Fruit fly (Drosophila melanogaster) whole organism, prepupa: ENCODE data around the gene CG4116.
A peak's percentile ranks its signal among the peaks of the same experiment; 100 is the strongest.

Experiments
- Blimp-1 ChIP-seq: fragments of 200-800 bp; sonication (Bioruptor generic); optimal IDR thresholded peaks from 3 replicates; lab custom pipeline; 2017; ENCODE audit warnings: missing biosample characterization, missing genetic modification characterization, mild to moderate bottlenecking, moderate library complexity, missing genetic modification reagents
- CG10631 ChIP-seq: fragments of 200-800 bp; sonication (Bioruptor generic); optimal IDR thresholded peaks from 2 replicates; lab custom pipeline; 2016; ENCODE audit warnings: missing biosample characterization, missing genetic modification characterization
- CG10669 ChIP-seq: fragments of 200-800 bp; sonication (Bioruptor generic); optimal IDR thresholded peaks from 3 replicates; lab custom pipeline; 2018; ENCODE audit warnings: missing biosample characterization, mild to moderate bottlenecking, missing genetic modification characterization, moderate library complexity
- CG11762 ChIP-seq: fragments of 200-800 bp; sonication (Bioruptor generic); optimal IDR thresholded peaks from 3 replicates; lab custom pipeline; 2016; ENCODE audit warnings: missing biosample characterization, missing genetic modification characterization; ENCODE audit not compliant: insufficient read depth
- CG11902 ChIP-seq: fragments of 200-800 bp; sonication (Bioruptor generic); optimal IDR thresholded peaks from 3 replicates; lab custom pipeline; 2016; ENCODE audit warnings: missing biosample characterization, missing genetic modification characterization
- CG15336 ChIP-seq: fragments of 200-800 bp; sonication (Bioruptor generic); IDR thresholded peaks from 2 replicates; pipeline ENCODE4 v1.3.6; 2022; ENCODE audit warnings: missing biosample characterization, missing genetic modification characterization
- CG1621 ChIP-seq: fragments of 200-800 bp; sonication (Bioruptor generic); optimal IDR thresholded peaks from 3 replicates; lab custom pipeline; 2018; ENCODE audit warnings: missing biosample characterization, mild to moderate bottlenecking, missing genetic modification characterization
- CG16779 ChIP-seq: fragments of 200-800 bp; sonication (Bioruptor generic); optimal IDR thresholded peaks from 3 replicates; lab custom pipeline; 2017; ENCODE audit warnings: missing biosample characterization, mild to moderate bottlenecking, missing genetic modification characterization
- CG3032 ChIP-seq: fragments of 200-800 bp; optimal IDR thresholded peaks from 2 replicates; lab custom pipeline; 2019; ENCODE audit warnings: missing biosample characterization, mild to moderate bottlenecking, missing genetic modification characterization, moderate library complexity
- CG31627 ChIP-seq: fragments of 200-800 bp; sonication (Bioruptor generic); optimal IDR thresholded peaks from 3 replicates; lab custom pipeline; 2016; ENCODE audit warnings: missing biosample characterization, missing genetic modification characterization
- CG32006 ChIP-seq: fragments of 200-800 bp; sonication (Bioruptor generic); optimal IDR thresholded peaks from 3 replicates; lab custom pipeline; 2017; ENCODE audit warnings: missing biosample characterization, mild to moderate bottlenecking, missing genetic modification characterization
- CG34406 ChIP-seq: fragments of 200-800 bp; sonication (Bioruptor generic); optimal IDR thresholded peaks from 3 replicates; lab custom pipeline; 2016; ENCODE audit warnings: missing biosample characterization, missing genetic modification characterization
- CG3919 ChIP-seq: fragments of 200-800 bp; sonication (Bioruptor generic); optimal IDR thresholded peaks from 3 replicates; lab custom pipeline; 2016; ENCODE audit warnings: missing biosample characterization, missing genetic modification characterization
- CG4318 ChIP-seq: fragments of 200-800 bp; sonication (Bioruptor generic); optimal IDR thresholded peaks from 3 replicates; lab custom pipeline; 2017; ENCODE audit warnings: missing biosample characterization, mild to moderate bottlenecking, missing genetic modification characterization
- CG6276 ChIP-seq: fragments of 200-800 bp; sonication (Bioruptor generic); optimal IDR thresholded peaks from 2 replicates; lab custom pipeline; 2017; ENCODE audit warnings: missing biosample characterization, mild to moderate bottlenecking, missing genetic modification characterization
- CG6792 ChIP-seq: fragments of 200-800 bp; sonication (Bioruptor generic); optimal IDR thresholded peaks from 3 replicates; lab custom pipeline; 2016; ENCODE audit warnings: missing biosample characterization, missing genetic modification characterization
- CG6808 ChIP-seq: fragments of 200-800 bp; sonication (Bioruptor generic); optimal IDR thresholded peaks from 3 replicates; lab custom pipeline; 2017; ENCODE audit warnings: missing biosample characterization, missing genetic modification characterization, mild to moderate bottlenecking, moderate library complexity, missing genetic modification reagents
- CG6854 ChIP-seq: fragments of 200-800 bp; sonication (Bioruptor generic); optimal IDR thresholded peaks from 2 replicates; lab custom pipeline; 2017; ENCODE audit warnings: missing biosample characterization, mild to moderate bottlenecking, missing genetic modification characterization
- CG8319 ChIP-seq: fragments of 200-800 bp; sonication (Bioruptor generic); optimal IDR thresholded peaks from 3 replicates; lab custom pipeline; 2016; ENCODE audit warnings: missing biosample characterization, missing genetic modification characterization
- CG8632 ChIP-seq: fragments of 200-800 bp; sonication (Bioruptor generic); optimal IDR thresholded peaks from 3 replicates; lab custom pipeline; 2016; ENCODE audit warnings: missing biosample characterization, missing genetic modification characterization
- CG9139 ChIP-seq: fragments of 200-800 bp; sonication (Bioruptor generic); optimal IDR thresholded peaks from 3 replicates; lab custom pipeline; 2017; ENCODE audit warnings: missing biosample characterization, mild to moderate bottlenecking, missing genetic modification characterization
- Eip75B ChIP-seq: fragments of 200-800 bp; sonication (Bioruptor generic); optimal IDR thresholded peaks from 3 replicates; lab custom pipeline; 2016; ENCODE audit warnings: missing biosample characterization, missing genetic modification characterization
- Eip78C ChIP-seq: fragments of 200-800 bp; sonication (Bioruptor generic); peaks from one replicate; lab custom pipeline; 2016; ENCODE audit warnings: missing biosample characterization, missing genetic modification characterization
- Eip93F ChIP-seq: fragments of 200-800 bp; sonication (Bioruptor generic); optimal IDR thresholded peaks from 2 replicates; lab custom pipeline; 2016; ENCODE audit warnings: missing biosample characterization, mild to moderate bottlenecking, missing genetic modification characterization
- Ets21C ChIP-seq: fragments of 200-800 bp; sonication (Bioruptor generic); optimal IDR thresholded peaks from 3 replicates; lab custom pipeline; 2016; ENCODE audit warnings: missing biosample characterization, missing genetic modification characterization
- Ets96B ChIP-seq: fragments of 200-800 bp; optimal IDR thresholded peaks from 2 replicates; lab custom pipeline; 2019; ENCODE audit warnings: missing biosample characterization, mild to moderate bottlenecking, missing genetic modification characterization, moderate library complexity
- Gug ChIP-seq: fragments of 200-800 bp; sonication (Bioruptor generic); IDR thresholded peaks from 2 replicates; pipeline ENCODE4 v1.3.6; 2022; ENCODE audit warnings: missing biosample characterization, missing genetic modification characterization
- Hr38 ChIP-seq: sonication (Bioruptor generic); optimal IDR thresholded peaks from 2 replicates; lab custom pipeline; 2016; ENCODE audit warnings: missing biosample characterization, missing genetic modification characterization
- Hr4 ChIP-seq: fragments of 200-800 bp; sonication (Bioruptor generic); optimal IDR thresholded peaks from 3 replicates; lab custom pipeline; 2016; ENCODE audit warnings: missing biosample characterization, missing genetic modification characterization
- Lpt ChIP-seq: fragments of 200-800 bp; sonication (Bioruptor generic); optimal IDR thresholded peaks from 3 replicates; lab custom pipeline; 2016; ENCODE audit warnings: missing biosample characterization, missing genetic modification characterization
- Met ChIP-seq: fragments of 200-800 bp; sonication (Bioruptor generic); optimal IDR thresholded peaks from 3 replicates; lab custom pipeline; 2016; ENCODE audit warnings: missing biosample characterization, missing genetic modification characterization
- Smox ChIP-seq: fragments of 200-800 bp; sonication (Bioruptor generic); optimal IDR thresholded peaks from 3 replicates; lab custom pipeline; 2016; ENCODE audit warnings: missing biosample characterization, missing genetic modification characterization
- Sox102F ChIP-seq: fragments of 200-800 bp; sonication (Bioruptor generic); optimal IDR thresholded peaks from 2 replicates; lab custom pipeline; 2016; ENCODE audit warnings: missing biosample characterization, mild to moderate bottlenecking, missing genetic modification characterization
- Sox14 ChIP-seq: fragments of 200-800 bp; sonication (Bioruptor generic); optimal IDR thresholded peaks from 3 replicates; lab custom pipeline; 2016; ENCODE audit warnings: missing biosample characterization, missing genetic modification characterization
- Sox15 ChIP-seq: fragments of 200-800 bp; sonication (Bioruptor generic); optimal IDR thresholded peaks from 3 replicates; lab custom pipeline; 2016; ENCODE audit warnings: missing biosample characterization, missing genetic modification characterization
- acj6 ChIP-seq: fragments of 200-800 bp; sonication (Bioruptor generic); optimal IDR thresholded peaks from 3 replicates; lab custom pipeline; 2016; ENCODE audit warnings: missing biosample characterization, missing genetic modification characterization
- cyc ChIP-seq: fragments of 200-800 bp; sonication (Bioruptor generic); optimal IDR thresholded peaks from 3 replicates; lab custom pipeline; 2016; ENCODE audit warnings: missing biosample characterization, missing genetic modification characterization
- dac ChIP-seq: fragments of 200-800 bp; sonication (Bioruptor generic); optimal IDR thresholded peaks from 2 replicates; lab custom pipeline; 2017; ENCODE audit warnings: missing biosample characterization, mild to moderate bottlenecking, missing genetic modification characterization
- dsx ChIP-seq: fragments of 200-800 bp; optimal IDR thresholded peaks from 3 replicates; lab custom pipeline; 2019; ENCODE audit warnings: missing biosample characterization, mild to moderate bottlenecking, missing genetic modification characterization, moderate library complexity; ENCODE audit not compliant: poor library complexity, severe bottlenecking
- eg ChIP-seq: fragments of 200-800 bp; sonication (Bioruptor generic); IDR thresholded peaks from 3 replicates; pipeline ENCODE4 v1.3.6; 2022; ENCODE audit warnings: missing biosample characterization, missing genetic modification characterization
- esn ChIP-seq: fragments of 200-800 bp; sonication (Bioruptor generic); optimal IDR thresholded peaks from 2 replicates; lab custom pipeline; 2016; ENCODE audit warnings: missing biosample characterization, mild to moderate bottlenecking, missing genetic modification characterization, moderate library complexity
- fd59A ChIP-seq: fragments of 200-800 bp; sonication (Bioruptor generic); optimal IDR thresholded peaks from 2 replicates; lab custom pipeline; 2017; ENCODE audit warnings: missing biosample characterization, mild to moderate bottlenecking, missing genetic modification characterization, missing genetic modification reagents
- fd85E ChIP-seq: fragments of 200-800 bp; sonication (Bioruptor generic); optimal IDR thresholded peaks from 3 replicates; lab custom pipeline; 2016; ENCODE audit warnings: missing biosample characterization, missing genetic modification characterization
- fkh ChIP-seq: fragments of 200-800 bp; sonication (Bioruptor generic); optimal IDR thresholded peaks from 3 replicates; lab custom pipeline; 2017; ENCODE audit warnings: missing biosample characterization, mild to moderate bottlenecking, missing genetic modification characterization, moderate library complexity
- lz ChIP-seq: fragments of 200-800 bp; sonication (Bioruptor generic); optimal IDR thresholded peaks from 3 replicates; lab custom pipeline; 2016; ENCODE audit warnings: missing biosample characterization, missing genetic modification characterization
- net ChIP-seq: fragments of 200-800 bp; sonication (Bioruptor generic); optimal IDR thresholded peaks from 3 replicates; lab custom pipeline; 2016; ENCODE audit warnings: missing biosample characterization, missing genetic modification characterization
- salr ChIP-seq, 2 experiments: fragments of 200-800 bp; sonication (Bioruptor generic); optimal IDR thresholded peaks; 3 replicates each; lab custom pipeline; 2016 to 2018; ENCODE audit warnings: missing biosample characterization in 2 of 2, missing genetic modification characterization in 2 of 2, mild to moderate bottlenecking in 1 of 2
- spab ChIP-seq: fragments of 200-800 bp; sonication (Bioruptor generic); optimal IDR thresholded peaks from 2 replicates; lab custom pipeline; 2017; ENCODE audit warnings: missing biosample characterization, mild to moderate bottlenecking, missing genetic modification characterization, missing genetic modification reagents
- ss ChIP-seq, 2 experiments: fragments of 200-800 bp; sonication (Bioruptor generic); optimal IDR thresholded peaks; 2 replicates in 1 of 2; 3 replicates in 1 of 2; lab custom pipeline; 2017 to 2018; ENCODE audit warnings: mild to moderate bottlenecking in 2 of 2, missing biosample characterization in 2 of 2, missing genetic modification characterization in 2 of 2, moderate library complexity in 1 of 2
- svp ChIP-seq: fragments of 200-800 bp; sonication (Bioruptor generic); peaks from one replicate; lab custom pipeline; 2016; ENCODE audit warnings: missing biosample characterization, missing genetic modification characterization
- topi ChIP-seq: fragments of 200-800 bp; sonication (Bioruptor generic); optimal IDR thresholded peaks from 3 replicates; lab custom pipeline; 2016; ENCODE audit warnings: missing biosample characterization, missing genetic modification characterization
- vri ChIP-seq: fragments of 200-800 bp; sonication (Bioruptor generic); optimal IDR thresholded peaks from 3 replicates; lab custom pipeline; 2016; ENCODE audit warnings: missing biosample characterization, mild to moderate bottlenecking, missing genetic modification characterization

CG4116 gene

dm6 chrX:3044798-3045197 lies 22.6 kb downstream of the CG4116 start:
- peak; percentile 89 for TF ChIP-seq CG3919 (GFP tag; lab: Kevin White, UChicago)
- TF ChIP-seq CG11762 (GFP tag; lab: Kevin White, UChicago), result peak; percentile 75
- peak; percentile 61 for TF ChIP-seq CG8319 (GFP tag; lab: Kevin White, UChicago)
- TF ChIP-seq dac (GFP tag; lab: Kevin White, UChicago), result peak; percentile 79
- TF ChIP-seq fd85E, result peak; percentile 7
- no peak for TF ChIP-seq CG6854 (GFP tag; lab: Kevin White, UChicago)
- peak; percentile 91 for TF ChIP-seq CG1621 (tag; lab: Kevin White, UChicago)
- TF ChIP-seq fd59A, result peak; percentile 89
- TF ChIP-seq CG6808 (GFP tag; lab: Kevin White, UChicago), result peak; percentile 89
- TF ChIP-seq Ets21C, result no peak
- TF ChIP-seq Blimp-1 (GFP tag; lab: Kevin White, UChicago), result no peak
- TF ChIP-seq CG3032 (tag; lab: Kevin White, UChicago), result peak; percentile 92
- peak; percentile 27 for TF ChIP-seq svp (GFP tag; lab: Kevin White, UChicago)
- peak; percentile 91 for TF ChIP-seq CG6276 (GFP tag; lab: Kevin White, UChicago)
- peak; percentile 84 for TF ChIP-seq CG4318 (GFP tag; lab: Kevin White, UChicago)
- peak; percentile 16 for TF ChIP-seq Met (GFP tag; lab: Kevin White, UChicago)
- TF ChIP-seq esn, result peak; percentile 18
- peak; percentile 88 for TF ChIP-seq dsx
- TF ChIP-seq Smox, result no peak
- TF ChIP-seq CG32006 (GFP tag; lab: Kevin White, UChicago), result peak; percentile 91
- TF ChIP-seq fkh (GFP tag; lab: Kevin White, UChicago), result no peak
- peak; percentile 43 for TF ChIP-seq CG11902 (GFP tag; lab: Kevin White, UChicago)
- peak; percentile 86 for TF ChIP-seq CG10669
- TF ChIP-seq topi (GFP tag; lab: Kevin White, UChicago), result peak; percentile 49
- peak; percentile 88 to 90 for TF ChIP-seq ss (GFP tag; optimal IDR thresholded peaks at IDR 0.05; lab: Kevin White, UChicago)
- TF ChIP-seq CG34406 (GFP tag; lab: Kevin White, UChicago), result peak; percentile 65
- TF ChIP-seq CG8632 (GFP tag; lab: Kevin White, UChicago), result peak; percentile 72
- peak; percentile 13 for TF ChIP-seq cyc
- peak; percentile 20 for TF ChIP-seq Hr38 (GFP tag; lab: Kevin White, UChicago)
- peak; percentile 94 for TF ChIP-seq CG15336
- peak; percentile 85 for TF ChIP-seq spab
- peak; percentile 88 for TF ChIP-seq Eip75B (GFP tag; lab: Kevin White, UChicago)
- peak; percentile 93 for TF ChIP-seq Lpt
- TF ChIP-seq Eip93F (GFP tag; lab: Kevin White, UChicago), result no peak
- TF ChIP-seq CG31627 (GFP tag; lab: Kevin White, UChicago), result peak; percentile 8
- peak; percentile 83 for TF ChIP-seq CG9139 (GFP tag; lab: Kevin White, UChicago)
- TF ChIP-seq salr (GFP tag; optimal IDR thresholded peaks at IDR 0.05; lab: Kevin White, UChicago), result peak; percentile 77 to 88
- peak; percentile 15 for TF ChIP-seq vri (GFP tag; lab: Kevin White, UChicago)
- TF ChIP-seq CG10631 (GFP tag; lab: Kevin White, UChicago), result peak; percentile 90
- TF ChIP-seq Hr4 (GFP tag; lab: Kevin White, UChicago), result peak; percentile 91
- TF ChIP-seq eg (GFP tag; lab: Robert Waterston, UW), result peak; percentile 94
- TF ChIP-seq net (GFP tag; lab: Kevin White, UChicago), result peak; percentile 87
- peak; percentile 34 for TF ChIP-seq lz (GFP tag; lab: Kevin White, UChicago)
- peak; percentile 90 for TF ChIP-seq Ets96B
- peak; percentile 88 for TF ChIP-seq Sox14
- no peak for TF ChIP-seq Sox102F (GFP tag; lab: Kevin White, UChicago)
- TF ChIP-seq Sox15 (GFP tag; lab: Kevin White, UChicago), result peak; percentile 54
- TF ChIP-seq Eip78C, result peak; percentile 96
- peak; percentile 76 for TF ChIP-seq CG6792 (GFP tag; lab: Kevin White, UChicago)
- TF ChIP-seq acj6 (GFP tag; lab: Kevin White, UChicago), result peak; percentile 89
- TF ChIP-seq Gug (GFP tag; lab: Robert Waterston, UW), result peak; percentile 88
- TF ChIP-seq CG16779 (tag; lab: Kevin White, UChicago), result peak; percentile 78
